Worm (Caenorhabditis elegans) whole organism, young adult: ENCODE measurements around the gene R102.1.

Experiments used
- D2030.7 ChIP-seq: fragments of 200-800 bp; sonication (Bioruptor generic); IDR thresholded peaks from 2 replicates; pipeline ENCODE4 v1.3.6; 2022; ENCODE audit warnings: missing genetic modification reagents, missing genetic modification characterization, missing compliant biosample characterization
- K11D2.4 ChIP-seq: fragments of 200-800 bp; sonication (Bioruptor generic); IDR thresholded peaks from 2 replicates; pipeline ENCODE4 v1.3.6; 2022; ENCODE audit warnings: missing genetic modification reagents, missing genetic modification characterization, missing compliant biosample characterization
- ceh-91 ChIP-seq: fragments of 200-800 bp; sonication (Bioruptor generic); IDR thresholded peaks from 2 replicates; pipeline ENCODE4 v1.3.6; 2022; ENCODE audit warnings: missing genetic modification reagents, missing genetic modification characterization, missing compliant biosample characterization
- lir-1 ChIP-seq: fragments of 200-800 bp; sonication (Bioruptor generic); conservative IDR thresholded peaks from 2 replicates; pipeline ENCODE4 v1.3.6; 2022; ENCODE audit warnings: missing genetic modification reagents, missing genetic modification characterization, missing compliant biosample characterization
- mcd-1 ChIP-seq: fragments of 200-800 bp; sonication (Bioruptor generic); IDR thresholded peaks from 2 replicates; pipeline ENCODE4 v1.3.6; 2022; ENCODE audit warnings: missing genetic modification reagents, missing genetic modification characterization, missing compliant biosample characterization
- snpc-4 ChIP-seq, 5 experiments: fragments of 150-350 bp in 1 of 5; sonication (generic microtip) in 4 of 5; optimal IDR thresholded peaks; 2 replicates each; lab custom pipeline; 2014 to 2018; ENCODE audit warnings: missing genetic modification characterization in 5 of 5, missing biosample characterization in 3 of 5, antibody characterized with exemption in 2 of 5, mild to moderate bottlenecking in 2 of 5, missing compliant biosample characterization in 2 of 5, missing genotype in 2 of 5, moderate library complexity in 2 of 5, missing genetic modification reagents in 1 of 5
- unc-130 ChIP-seq: sonication (generic microtip); optimal IDR thresholded peaks from 2 replicates; lab custom pipeline; 2016; ENCODE audit warnings: missing genetic modification reagents, missing genetic modification characterization, missing compliant biosample characterization
- ztf-3 ChIP-seq: fragments of 200-800 bp; sonication (Bioruptor generic); optimal IDR thresholded peaks from 2 replicates; lab custom pipeline; 2018; ENCODE audit warnings: mild to moderate bottlenecking, missing genetic modification characterization, missing compliant biosample characterization
- ztf-6 ChIP-seq: fragments of 200-800 bp; sonication (Bioruptor generic); IDR thresholded peaks from 2 replicates; pipeline ENCODE4 v1.3.6; 2022; ENCODE audit warnings: missing genetic modification reagents, missing genetic modification characterization, missing compliant biosample characterization

DNA sequence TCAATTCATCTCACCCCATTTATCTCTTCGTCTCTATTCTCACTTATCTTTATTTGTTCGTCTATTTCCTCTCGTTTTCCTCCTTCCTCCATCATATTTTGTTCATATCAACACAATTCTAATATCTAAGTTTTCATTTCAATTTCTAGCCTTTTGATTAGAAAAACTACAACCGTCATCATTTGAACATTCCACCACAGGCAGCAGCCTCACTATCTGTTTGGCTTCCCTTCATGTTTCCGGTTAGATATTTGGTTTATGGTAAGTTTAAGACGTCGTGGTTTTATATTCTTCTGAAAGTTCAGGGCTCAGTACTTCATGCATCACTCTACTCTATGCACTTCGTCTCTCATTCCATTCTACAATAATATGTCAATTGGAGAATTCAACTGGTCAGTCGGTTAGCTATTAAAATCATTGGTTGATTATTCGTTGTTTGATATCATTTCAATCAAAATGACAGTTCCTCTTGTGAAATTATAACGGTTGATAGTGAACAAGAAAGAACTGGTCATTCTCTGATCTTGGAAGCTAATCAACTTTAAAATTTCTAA, 29.0 kb upstream of the R102.1 start, which contains the start of gene K08C7.1:
- TF ChIP-seq mcd-1 (GFP tag; lab: Robert Waterston, UW) = no peak
- TF ChIP-seq ztf-3 (GFP tag; lab: Kevin White, UChicago) = no peak
- TF ChIP-seq D2030.7 (GFP tag; lab: Robert Waterston, UW) = no peak
- no peak for TF ChIP-seq ztf-6 (GFP tag; lab: Robert Waterston, UW)
- no peak for TF ChIP-seq unc-130 (GFP tag; lab: Kevin White, UChicago)
- TF ChIP-seq K11D2.4 (GFP tag; lab: Robert Waterston, UW) = no peak
- TF ChIP-seq snpc-4 (GFP tag; optimal IDR thresholded peaks at IDR 0.05; lab: Kevin White, UChicago) = no peak
- no peak for TF ChIP-seq snpc-4 (tag; optimal IDR thresholded peaks at IDR 0.05; lab: Kevin White, UChicago)
- no peak for TF ChIP-seq ceh-91 (GFP tag; lab: Robert Waterston, UW)
- TF ChIP-seq lir-1 (GFP tag; lab: Robert Waterston, UW) = no peak
